Worm (Caenorhabditis elegans) whole organism, young adult: Measurements from ENCODE around the gene spe-51.

ENCODE experiments used
- B0019.2 ChIP-seq: fragments of 200-800 bp; sonication (Bioruptor generic); conservative IDR thresholded peaks from 2 replicates; pipeline ENCODE4 v1.3.6; 2022; ENCODE audit warnings: missing genetic modification reagents, missing genetic modification characterization, missing compliant biosample characterization
- C17E4.6 ChIP-seq: fragments of 200-800 bp; sonication (Bioruptor generic); IDR thresholded peaks from 2 replicates; pipeline ENCODE4 v1.3.6; 2022; ENCODE audit warnings: missing genetic modification reagents, missing genetic modification characterization, missing compliant biosample characterization
- F39B2.1 ChIP-seq: fragments of 200-800 bp; sonication (Bioruptor generic); IDR thresholded peaks from 2 replicates; pipeline ENCODE4 v1.3.6; 2022; ENCODE audit warnings: missing genetic modification reagents, missing genetic modification characterization, missing compliant biosample characterization
- F57A8.1 ChIP-seq: fragments of 200-800 bp; sonication (Bioruptor generic); optimal IDR thresholded peaks from 2 replicates; lab custom pipeline; 2018; ENCODE audit warnings: mild to moderate bottlenecking, missing genetic modification characterization, moderate library complexity, missing compliant biosample characterization
- K11D2.4 ChIP-seq: fragments of 200-800 bp; sonication (Bioruptor generic); IDR thresholded peaks from 2 replicates; pipeline ENCODE4 v1.3.6; 2022; ENCODE audit warnings: missing genetic modification reagents, missing genetic modification characterization, missing compliant biosample characterization
- K12H6.12 ChIP-seq: fragments of 200-800 bp; sonication (Bioruptor generic); optimal IDR thresholded peaks from 2 replicates; lab custom pipeline; 2018; ENCODE audit warnings: mild to moderate bottlenecking, missing genetic modification characterization, missing compliant biosample characterization
- T07F8.4 ChIP-seq: sonication (generic microtip); optimal IDR thresholded peaks from 2 replicates; lab custom pipeline; 2016; ENCODE audit warnings: mild to moderate bottlenecking, missing genetic modification characterization, moderate library complexity, missing compliant biosample characterization
- Y67H2A.10 ChIP-seq: fragments of 200-800 bp; sonication (Bioruptor generic); conservative IDR thresholded peaks from 2 replicates; pipeline ENCODE4 v1.3.6; 2022; ENCODE audit warnings: missing genetic modification reagents, missing genetic modification characterization, missing compliant biosample characterization
- Y79H2A.3 ChIP-seq: fragments of 200-800 bp; sonication (Bioruptor generic); conservative IDR thresholded peaks from 2 replicates; pipeline ENCODE4 v1.3.6; 2022; ENCODE audit warnings: missing genetic modification reagents, missing genetic modification characterization, missing compliant biosample characterization
- Y95B8A.8 ChIP-seq: fragments of 200-800 bp; sonication (Bioruptor generic); IDR thresholded peaks from 2 replicates; pipeline ENCODE4 v1.3.6; 2022; ENCODE audit warnings: missing genetic modification reagents, missing genetic modification characterization, missing compliant biosample characterization
- ZK185.1 ChIP-seq: sonication (generic microtip); optimal IDR thresholded peaks from 2 replicates; lab custom pipeline; 2016; ENCODE audit warnings: mild to moderate bottlenecking, missing genetic modification characterization, missing compliant biosample characterization; ENCODE audit not compliant: poor library complexity, severe bottlenecking
- atf-7 ChIP-seq: sonication (generic microtip); optimal IDR thresholded peaks from 2 replicates; lab custom pipeline; 2017; ENCODE audit warnings: mild to moderate bottlenecking, missing genetic modification characterization, missing compliant biosample characterization
- attf-3 ChIP-seq: fragments of 200-800 bp; sonication (Bioruptor generic); conservative IDR thresholded peaks from 2 replicates; pipeline ENCODE4 v1.3.6; 2022; ENCODE audit warnings: missing genetic modification reagents, missing genetic modification characterization, missing compliant biosample characterization
- attf-5 ChIP-seq: fragments of 200-800 bp; sonication (Bioruptor generic); optimal IDR thresholded peaks from 2 replicates; lab custom pipeline; 2018; ENCODE audit warnings: mild to moderate bottlenecking, missing genetic modification characterization, missing compliant biosample characterization
- ccch-3 ChIP-seq: fragments of 200-800 bp; sonication (Bioruptor generic); optimal IDR thresholded peaks from 2 replicates; lab custom pipeline; 2018; ENCODE audit warnings: mild to moderate bottlenecking, missing genetic modification characterization, missing compliant biosample characterization
- cebp-1 ChIP-seq, 2 experiments: fragments of 200-800 bp in 1 of 2; sonication (Bioruptor generic) in 1 of 2; sonication (generic microtip) in 1 of 2; IDR thresholded peaks in 1 of 2; optimal IDR thresholded peaks in 1 of 2; 2 replicates each; pipeline versions ENCODE4 v1.3.6 to Lab custom; 2017 to 2022; ENCODE audit warnings: missing compliant biosample characterization in 2 of 2, missing genetic modification characterization in 2 of 2, mild to moderate bottlenecking in 1 of 2, missing genetic modification reagents in 1 of 2, moderate library complexity in 1 of 2
- ceh-27 ChIP-seq: fragments of 200-800 bp; sonication (Bioruptor generic); optimal IDR thresholded peaks from 2 replicates; lab custom pipeline; 2018; ENCODE audit warnings: mild to moderate bottlenecking, missing genetic modification characterization, moderate library complexity, missing compliant biosample characterization
- ceh-40 ChIP-seq: fragments of 200-800 bp; sonication (Bioruptor generic); IDR thresholded peaks from 2 replicates; pipeline ENCODE4 v1.3.6; 2022; ENCODE audit warnings: missing genetic modification characterization, missing compliant biosample characterization
- dpl-1 ChIP-seq: fragments of 150-350 bp; optimal IDR thresholded peaks from 2 replicates; lab custom pipeline; 2014; ENCODE audit warnings: missing biosample characterization, missing genetic modification reagents, missing genetic modification characterization
- efl-1 ChIP-seq: fragments of 150-350 bp; optimal IDR thresholded peaks from 2 replicates; lab custom pipeline; 2014; ENCODE audit warnings: missing biosample characterization, missing genetic modification reagents, missing genetic modification characterization
- egl-44 ChIP-seq: fragments of 200-800 bp; sonication (Bioruptor generic); IDR thresholded peaks from 2 replicates; pipeline ENCODE4 v1.3.6; 2022; ENCODE audit warnings: missing genetic modification reagents, missing genetic modification characterization, missing compliant biosample characterization
- egrh-3 ChIP-seq: fragments of 200-800 bp; sonication (Bioruptor generic); IDR thresholded peaks from 2 replicates; pipeline ENCODE4 v1.3.6; 2022; ENCODE audit warnings: missing genetic modification reagents, missing genetic modification characterization, missing compliant biosample characterization
- ekl-4 ChIP-seq: fragments of 200-800 bp; sonication (Bioruptor generic); IDR thresholded peaks from 2 replicates; pipeline ENCODE4 v1.3.6; 2022; ENCODE audit warnings: missing genetic modification reagents, missing genetic modification characterization, missing compliant biosample characterization
- gei-17 ChIP-seq: fragments of 200-800 bp; sonication (Bioruptor generic); optimal IDR thresholded peaks from 2 replicates; lab custom pipeline; 2018; ENCODE audit warnings: mild to moderate bottlenecking, missing genetic modification characterization, missing compliant biosample characterization
- hmg-1.2 ChIP-seq: fragments of 200-800 bp; sonication (Bioruptor generic); IDR thresholded peaks from 2 replicates; pipeline ENCODE4 v1.3.6; 2022; ENCODE audit warnings: missing genetic modification reagents, missing genetic modification characterization, missing compliant biosample characterization
- hmg-20 ChIP-seq: fragments of 200-800 bp; sonication (Bioruptor generic); IDR thresholded peaks from 2 replicates; pipeline ENCODE4 v1.3.6; 2022; ENCODE audit warnings: missing genetic modification reagents, missing genetic modification characterization, missing compliant biosample characterization
- hsf-1 ChIP-seq: fragments of 200-800 bp; sonication (Bioruptor generic); IDR thresholded peaks from 2 replicates; pipeline ENCODE4 v1.3.6; 2022; ENCODE audit warnings: missing genetic modification reagents, missing genetic modification characterization, missing compliant biosample characterization
- lag-1 ChIP-seq: fragments of 200-800 bp; sonication (Bioruptor generic); IDR thresholded peaks from 2 replicates; pipeline ENCODE4 v1.3.6; 2022; ENCODE audit warnings: missing genetic modification reagents, missing genetic modification characterization, missing compliant biosample characterization
- let-526 ChIP-seq: fragments of 200-800 bp; sonication (Bioruptor generic); IDR thresholded peaks from 2 replicates; pipeline ENCODE4 v1.3.6; 2022; ENCODE audit warnings: missing genetic modification reagents, missing genetic modification characterization, missing compliant biosample characterization
- lin-40 ChIP-seq: sonication (generic microtip); optimal IDR thresholded peaks from 2 replicates; lab custom pipeline; 2016; ENCODE audit warnings: missing genetic modification characterization, mild to moderate bottlenecking, missing compliant biosample characterization, missing genotype, missing genetic modification reagents
- lin-54 ChIP-seq: fragments of 200-800 bp; sonication (Bioruptor generic); optimal IDR thresholded peaks from 2 replicates; lab custom pipeline; 2018; ENCODE audit warnings: mild to moderate bottlenecking, missing genetic modification characterization, missing compliant biosample characterization
- lir-1 ChIP-seq: fragments of 200-800 bp; sonication (Bioruptor generic); conservative IDR thresholded peaks from 2 replicates; pipeline ENCODE4 v1.3.6; 2022; ENCODE audit warnings: missing genetic modification reagents, missing genetic modification characterization, missing compliant biosample characterization
- madf-10 ChIP-seq: sonication (generic microtip); optimal IDR thresholded peaks from 2 replicates; lab custom pipeline; 2016; ENCODE audit warnings: mild to moderate bottlenecking, missing genetic modification characterization, missing compliant biosample characterization
- madf-3 ChIP-seq: fragments of 200-800 bp; sonication (Bioruptor generic); IDR thresholded peaks from 2 replicates; pipeline ENCODE4 v1.3.6; 2022; ENCODE audit warnings: missing genetic modification reagents, missing genetic modification characterization, missing compliant biosample characterization
- mcd-1 ChIP-seq: fragments of 200-800 bp; sonication (Bioruptor generic); IDR thresholded peaks from 2 replicates; pipeline ENCODE4 v1.3.6; 2022; ENCODE audit warnings: missing genetic modification reagents, missing genetic modification characterization, missing compliant biosample characterization
- nfyb-1 ChIP-seq: fragments of 200-800 bp; sonication (Bioruptor generic); IDR thresholded peaks from 2 replicates; pipeline ENCODE4 v1.3.6; 2022; ENCODE audit warnings: missing genetic modification reagents, missing genetic modification characterization, missing compliant biosample characterization
- nhr-80 ChIP-seq: sonication (generic microtip); optimal IDR thresholded peaks from 2 replicates; lab custom pipeline; 2016; ENCODE audit warnings: missing genetic modification characterization, missing compliant biosample characterization
- nhr-90 ChIP-seq: sonication (generic microtip); optimal IDR thresholded peaks from 2 replicates; lab custom pipeline; 2016; ENCODE audit warnings: missing genotype, mild to moderate bottlenecking, missing genetic modification characterization, missing compliant biosample characterization
- rcor-1 ChIP-seq: fragments of 200-800 bp; sonication (Bioruptor generic); IDR thresholded peaks from 2 replicates; pipeline ENCODE4 v1.3.6; 2022; ENCODE audit warnings: missing genetic modification reagents, missing genetic modification characterization, missing compliant biosample characterization
- rec-8 ChIP-seq, 2 experiments: sonication (generic microtip); optimal IDR thresholded peaks; 2 replicates each; lab custom pipeline; 2016; ENCODE audit warnings: mild to moderate bottlenecking in 2 of 2, missing genetic modification characterization in 2 of 2, missing genetic modification reagents in 2 of 2, missing genotype in 2 of 2, missing biosample characterization in 1 of 2, missing compliant biosample characterization in 1 of 2, moderate library complexity in 1 of 2
- tlf-1 ChIP-seq: fragments of 200-800 bp; sonication (Bioruptor generic); optimal IDR thresholded peaks from 2 replicates; lab custom pipeline; 2018; ENCODE audit warnings: mild to moderate bottlenecking, missing genetic modification characterization, missing compliant biosample characterization
- unc-130 ChIP-seq: sonication (generic microtip); optimal IDR thresholded peaks from 2 replicates; lab custom pipeline; 2016; ENCODE audit warnings: missing genetic modification reagents, missing genetic modification characterization, missing compliant biosample characterization
- ztf-18 ChIP-seq: sonication (generic microtip); optimal IDR thresholded peaks from 2 replicates; lab custom pipeline; 2016; ENCODE audit warnings: missing genotype, mild to moderate bottlenecking, missing genetic modification characterization, missing compliant biosample characterization
- ztf-22 ChIP-seq: fragments of 200-800 bp; sonication (Bioruptor generic); optimal IDR thresholded peaks from 2 replicates; lab custom pipeline; 2018; ENCODE audit warnings: mild to moderate bottlenecking, missing genetic modification characterization, moderate library complexity, missing compliant biosample characterization
- ztf-25 ChIP-seq: fragments of 200-800 bp; sonication (Bioruptor generic); IDR thresholded peaks from 2 replicates; pipeline ENCODE4 v1.3.6; 2022; ENCODE audit warnings: missing genetic modification reagents, missing genetic modification characterization, missing compliant biosample characterization
- ztf-26 ChIP-seq: sonication (generic microtip); optimal IDR thresholded peaks from 2 replicates; lab custom pipeline; 2017; ENCODE audit warnings: missing genetic modification characterization, missing compliant biosample characterization
- ztf-28 ChIP-seq: fragments of 200-800 bp; sonication (Bioruptor generic); IDR thresholded peaks from 2 replicates; pipeline ENCODE4 v1.3.6; 2022; ENCODE audit warnings: missing genetic modification reagents, missing genetic modification characterization, missing compliant biosample characterization
- ztf-3 ChIP-seq: fragments of 200-800 bp; sonication (Bioruptor generic); optimal IDR thresholded peaks from 2 replicates; lab custom pipeline; 2018; ENCODE audit warnings: mild to moderate bottlenecking, missing genetic modification characterization, missing compliant biosample characterization

The spe-51 gene

ce11 chrIV:4727935-4728334 lies 35.4 kb downstream of the spe-51 start:
- TF ChIP-seq Y67H2A.10 (peak; percentile 98), ztf-26 (tag; lab: Kevin White, UChicago) (peak; percentile 96), ztf-25 (GFP tag; lab: Robert Waterston, UW) (peak; percentile 99), ztf-28 (GFP tag; lab: Robert Waterston, UW) (peak; percentile 100), attf-5 (GFP tag; lab: Kevin White, UChicago) (peak; percentile 99), efl-1 (GFP tag; lab: Kevin White, UChicago) (peak; percentile 18), K11D2.4 (GFP tag; lab: Robert Waterston, UW) (peak; percentile 100), lin-54 (peak; percentile 95), F39B2.1 (GFP tag; lab: Robert Waterston, UW) (peak; percentile 83; the same call in 1 of the 2 replicates), madf-3 (GFP tag; lab: Robert Waterston, UW) (peak; percentile 97), ztf-18 (tag; lab: Kevin White, UChicago) (peak; percentile 88), ceh-40 (peak; percentile 82), gei-17 (GFP tag; lab: Kevin White, UChicago) (peak; percentile 72), ekl-4 (GFP tag; lab: Robert Waterston, UW) (peak; percentile 98), hsf-1 (GFP tag; lab: Robert Waterston, UW) (peak; percentile 94), rec-8 (tag; optimal IDR thresholded peaks at IDR 0.05; lab: Kevin White, UChicago) (peak; percentile 5 to 6), ZK185.1 (tag; lab: Kevin White, UChicago) (peak; percentile 73), egrh-3 (peak; percentile 94), let-526 (GFP tag; lab: Robert Waterston, UW) (peak; percentile 98), egl-44 (GFP tag; lab: Robert Waterston, UW) (peak; percentile 99), madf-10 (tag; lab: Kevin White, UChicago) (peak; percentile 88), lag-1 (GFP tag; lab: Robert Waterston, UW) (peak; percentile 93; the same call in 1 of the 2 replicates), nhr-80 (peak; percentile 81), cebp-1 (GFP tag; IDR thresholded peaks at IDR 0.05; lab: Robert Waterston, UW) (peak; percentile 97), cebp-1 (tag; optimal IDR thresholded peaks at IDR 0.05; lab: Kevin White, UChicago) (peak; percentile 95), atf-7 (tag; lab: Kevin White, UChicago) (peak; percentile 88), ztf-3 (GFP tag; lab: Kevin White, UChicago) (peak; percentile 77), Y95B8A.8 (GFP tag; lab: Robert Waterston, UW) (peak; percentile 99), ceh-27 (GFP tag; lab: Kevin White, UChicago) (peak; percentile 89), F57A8.1 (GFP tag; lab: Kevin White, UChicago) (peak; percentile 54), ccch-3 (GFP tag; lab: Kevin White, UChicago) (peak; percentile 52), B0019.2 (GFP tag; lab: Robert Waterston, UW) (peak; percentile 99), tlf-1 (GFP tag; lab: Kevin White, UChicago) (peak; percentile 98), dpl-1 (peak; percentile 42), Y79H2A.3 (peak; percentile 96), unc-130 (GFP tag; lab: Kevin White, UChicago) (peak; percentile 90), nhr-90 (tag; lab: Kevin White, UChicago) (peak; percentile 76), attf-3 (GFP tag; lab: Robert Waterston, UW) (peak; percentile 92), K12H6.12 (tag; lab: Kevin White, UChicago) (peak; percentile 94), hmg-1.2 (GFP tag; lab: Robert Waterston, UW) (peak; percentile 100), C17E4.6 (GFP tag; lab: Robert Waterston, UW) (peak; percentile 99), rcor-1 (GFP tag; lab: Robert Waterston, UW) (peak; percentile 98), hmg-20 (GFP tag; lab: Robert Waterston, UW) (peak; percentile 95), nfyb-1 (peak; percentile 99), mcd-1 (GFP tag; lab: Robert Waterston, UW) (peak; percentile 100), T07F8.4 (tag; lab: Kevin White, UChicago) (peak; percentile 29), lin-40 (tag; lab: Kevin White, UChicago) (peak; percentile 96), lir-1 (peak; percentile 98), ztf-22 (GFP tag; lab: Kevin White, UChicago) (peak; percentile 66)
